Worm (Caenorhabditis elegans) whole organism, dauer: ENCODE data around the gene K07H8.12.

Experiments
- unc-62 ChIP-seq: sonication (generic microtip); optimal IDR thresholded peaks from 2 replicates; lab custom pipeline; 2017; ENCODE audit warnings: missing biosample characterization, missing genetic modification reagents, missing genetic modification characterization

Gene K07H8.12

ce11 chrIV:8289105-8289504 is 12.6 kb upstream of the K07H8.12 start:
- TF ChIP-seq unc-62 (GFP tag; lab: Kevin White, UChicago): no peak

- TF ChIP-seq unc-62 (GFP tag; lab: Kevin White, UChicago): no peak
Measured at ce11 chrIV:8287287-8287686, 10.8 kb upstream of the K07H8.12 start.

DNA sequence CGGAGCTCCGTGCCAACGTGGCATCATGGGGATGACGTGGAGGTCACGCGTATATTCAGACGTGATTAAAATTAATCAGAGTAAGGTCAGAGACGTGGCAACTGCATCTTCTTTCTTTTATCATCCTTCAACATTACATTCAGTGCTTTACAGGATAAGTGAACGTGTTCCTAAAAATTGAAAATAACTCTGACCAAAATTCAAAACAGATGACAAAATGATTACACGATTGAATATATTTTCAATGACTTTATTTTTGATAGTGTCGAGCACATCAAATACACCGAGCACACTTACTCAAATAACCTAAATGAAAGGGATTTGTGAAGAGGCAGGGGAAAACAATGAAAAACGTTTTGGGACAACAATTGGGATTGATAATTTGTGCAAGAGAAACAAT is 9.8 kb upstream of the K07H8.12 start, which contains the start of gene K07H8.9:
Gene K07H8.9 (minus strand): TSS at position 125 of the 400 bp plus-strand sequence.
- TF ChIP-seq unc-62 (GFP tag; lab: Kevin White, UChicago): no peak

- no peak for TF ChIP-seq unc-62 (GFP tag; lab: Kevin White, UChicago)
Measured at ce11 chrIV:8283214-8283613, 6.7 kb upstream of the K07H8.12 start.

ce11 chrIV:8275232-8275631 is 1.3 kb downstream of the K07H8.12 start, which contains the start of gene K07H8.11:
Gene K07H8.11 (minus strand): TSS chrIV:8275332.
- no peak for TF ChIP-seq unc-62 (GFP tag; lab: Kevin White, UChicago)

ce11 chrIV:8273334-8273733 is 3.2 kb downstream of the K07H8.12 start:
- TF ChIP-seq unc-62 (GFP tag; lab: Kevin White, UChicago): no peak

- no peak for TF ChIP-seq unc-62 (GFP tag; lab: Kevin White, UChicago)
Measured at ce11 chrIV:8268024-8268423, 8.5 kb downstream of the K07H8.12 start, which contains the start of the genes K07H8.5 and K07H8.8. Gene K07H8.5 (plus strand): TSS chrIV:8268324. Gene K07H8.8 (minus strand): TSS chrIV:8268412.

DNA sequence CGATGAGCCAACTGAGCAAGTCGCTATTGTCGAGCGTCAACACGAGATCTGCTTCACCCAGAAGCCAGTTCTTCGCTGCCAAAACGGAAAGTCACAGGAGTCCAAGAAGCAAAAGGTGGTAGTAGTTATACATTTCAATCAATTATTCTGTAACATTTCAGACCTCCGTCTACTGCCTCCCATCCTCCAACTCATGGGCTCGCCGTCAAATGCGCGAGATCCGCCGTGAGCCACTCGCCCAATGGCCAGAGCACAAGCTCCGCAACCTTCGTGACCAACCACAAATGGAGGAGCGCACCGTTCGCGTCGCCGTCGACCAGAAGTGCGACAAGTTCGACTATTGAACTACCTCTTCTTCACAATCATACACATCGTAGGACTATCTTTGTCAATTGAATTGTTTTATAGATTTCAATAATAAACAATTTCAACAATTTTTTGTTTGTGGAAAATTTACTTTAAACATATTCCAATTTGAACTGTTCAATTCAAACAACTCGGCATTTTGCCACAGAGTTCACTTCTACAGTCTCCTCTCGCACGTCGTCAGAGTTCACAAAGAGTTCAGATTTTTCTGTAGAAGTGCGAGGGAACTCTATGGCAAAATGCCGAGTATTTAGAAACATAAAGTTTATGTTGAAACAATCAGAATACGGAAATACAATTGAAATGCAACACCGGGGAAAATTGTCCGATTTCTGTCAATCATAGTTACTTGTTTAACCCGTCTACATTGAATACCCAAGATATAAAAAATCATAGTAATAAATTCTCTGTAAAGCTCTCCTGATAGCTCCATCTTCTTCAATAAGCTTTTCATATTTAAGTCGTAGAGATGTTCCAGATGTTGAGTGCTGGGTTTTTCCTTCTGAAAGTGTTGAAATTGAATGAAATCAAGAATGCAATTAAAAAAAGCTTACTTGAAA is 10.2 kb downstream of the K07H8.12 start:
- TF ChIP-seq unc-62 (GFP tag; lab: Kevin White, UChicago): no peak

ce11 chrIV:8262671-8263070 is 13.8 kb downstream of the K07H8.12 start:
- TF ChIP-seq unc-62 (GFP tag; lab: Kevin White, UChicago): no peak

DNA sequence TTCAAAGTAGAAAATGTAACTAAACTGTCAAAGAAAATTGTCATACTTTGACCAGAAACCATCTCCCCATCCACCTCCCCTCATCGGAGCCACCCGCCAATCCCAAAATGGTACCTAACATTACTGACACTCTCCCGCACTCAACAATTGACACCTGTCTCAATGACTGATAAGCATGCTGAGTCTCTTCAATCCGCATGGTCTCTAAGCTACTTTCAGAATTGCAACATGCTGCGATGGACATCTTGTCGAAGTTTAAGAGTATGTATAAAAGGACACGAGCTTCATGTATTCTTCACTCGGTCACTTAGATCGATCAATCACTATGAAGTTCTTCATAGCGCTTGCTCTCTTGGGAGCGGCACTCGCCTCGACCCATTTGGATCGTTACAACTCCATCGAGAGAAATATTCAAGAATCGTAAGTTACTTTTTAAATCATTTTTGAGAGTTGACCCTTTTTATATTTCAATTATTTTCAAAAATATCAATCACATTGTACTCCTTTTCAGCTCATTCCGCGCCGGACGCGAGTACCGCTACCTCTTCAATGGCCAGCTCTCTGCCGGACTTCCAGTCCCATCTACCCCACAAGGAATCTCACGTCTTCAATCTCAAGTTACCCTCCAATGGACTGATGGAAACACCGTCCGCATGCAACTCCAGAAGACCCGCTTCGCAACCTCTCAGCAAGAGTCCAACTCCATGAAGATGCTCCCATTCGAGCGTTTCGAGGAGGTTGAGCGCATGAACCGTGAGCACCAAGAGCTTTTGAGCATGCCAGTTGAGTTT is 15.5 kb downstream of the K07H8.12 start, which contains the start of gene vit-6:
Gene vit-6 (plus strand): TSS at position 310 of the 791 bp plus-strand sequence.
- TF ChIP-seq unc-62 (GFP tag; lab: Kevin White, UChicago): no peak

ce11 chrIV:8259904-8260303 is 16.6 kb downstream of the K07H8.12 start, which contains the start of gene K07H8.7:
Gene K07H8.7 (minus strand): TSS chrIV:8260004.
- TF ChIP-seq unc-62 (GFP tag; lab: Kevin White, UChicago): no peak

- TF ChIP-seq unc-62 (GFP tag; lab: Kevin White, UChicago): no peak
Measured at ce11 chrIV:8255221-8255620, 21.3 kb downstream of the K07H8.12 start.

DNA sequence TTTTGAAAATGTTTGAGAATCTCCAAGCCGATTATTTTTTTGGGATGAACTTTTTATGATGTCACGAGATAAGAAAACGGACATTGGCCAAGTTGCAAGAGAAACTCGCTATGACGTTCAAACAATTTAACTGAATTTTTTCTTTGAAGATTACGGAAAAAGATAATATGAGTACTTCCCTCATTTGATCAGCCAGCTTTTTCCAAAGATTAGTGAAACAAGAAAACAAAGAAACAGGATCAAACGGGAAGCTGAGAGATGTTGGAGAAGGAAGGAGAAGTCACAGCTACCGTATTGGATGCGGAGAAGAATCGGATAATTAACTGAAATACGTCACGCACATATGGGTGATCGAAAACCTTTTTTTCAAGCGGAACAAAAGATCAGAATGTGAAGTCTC is 22.3 kb downstream of the K07H8.12 start:
- no peak for TF ChIP-seq unc-62 (GFP tag; lab: Kevin White, UChicago)

ce11 chrIV:8252856-8253255 is 23.7 kb downstream of the K07H8.12 start:
- TF ChIP-seq unc-62 (GFP tag; lab: Kevin White, UChicago): no peak

ce11 chrIV:8251346-8251745 is 25.2 kb downstream of the K07H8.12 start:
- TF ChIP-seq unc-62 (GFP tag; lab: Kevin White, UChicago): no peak

- TF ChIP-seq unc-62 (GFP tag; lab: Kevin White, UChicago): no peak
Measured at ce11 chrIV:8247341-8247740, 29.2 kb downstream of the K07H8.12 start.
